Fruit fly (Drosophila melanogaster) whole organism, pupa: ENCODE data around the gene hmw.

ENCODE experiments used
- CG10348 ChIP-seq: fragments of 200-800 bp; sonication (Bioruptor generic); IDR thresholded peaks from 2 replicates; pipeline ENCODE4 v1.3.6; 2022; ENCODE audit warnings: missing biosample characterization, missing genetic modification characterization
- CG12605 ChIP-seq: fragments of 200-800 bp; sonication (Bioruptor generic); IDR thresholded peaks from 2 replicates; pipeline ENCODE4 v1.3.6; 2022; ENCODE audit warnings: missing biosample characterization, missing genetic modification characterization
- CG17806 ChIP-seq: fragments of 200-800 bp; sonication (Bioruptor generic); optimal IDR thresholded peaks from 2 replicates; lab custom pipeline; 2018; ENCODE audit warnings: missing biosample characterization, mild to moderate bottlenecking, missing genetic modification characterization, moderate library complexity
- CG32121 ChIP-seq: fragments of 200-800 bp; sonication (Bioruptor generic); IDR thresholded peaks from 2 replicates; pipeline ENCODE4 v1.3.6; 2022; ENCODE audit warnings: missing biosample characterization, missing genetic modification characterization
- CG8159 ChIP-seq: fragments of 200-800 bp; sonication (Bioruptor generic); optimal IDR thresholded peaks from 3 replicates; lab custom pipeline; 2018; ENCODE audit warnings: missing biosample characterization, mild to moderate bottlenecking, missing genetic modification characterization, moderate library complexity
- CG8301 ChIP-seq: fragments of 200-800 bp; sonication (Bioruptor generic); optimal IDR thresholded peaks from 2 replicates; lab custom pipeline; 2018; ENCODE audit warnings: missing biosample characterization, mild to moderate bottlenecking, missing genetic modification characterization
- Ets98B ChIP-seq: fragments of 200-800 bp; sonication (Bioruptor generic); IDR thresholded peaks from 2 replicates; pipeline ENCODE4 v1.3.6; 2022; ENCODE audit warnings: missing biosample characterization, missing genetic modification characterization
- Snoo ChIP-seq: fragments of 200-800 bp; sonication (Bioruptor generic); optimal IDR thresholded peaks from 3 replicates; lab custom pipeline; 2017; ENCODE audit warnings: missing biosample characterization, mild to moderate bottlenecking, missing genetic modification characterization, inconsistent platforms
- gl ChIP-seq: fragments of 200-800 bp; sonication (Bioruptor generic); optimal IDR thresholded peaks from 2 replicates; lab custom pipeline; 2018; ENCODE audit warnings: missing biosample characterization, mild to moderate bottlenecking, missing genetic modification characterization
- rn ChIP-seq: fragments of 200-800 bp; sonication (Bioruptor generic); IDR thresholded peaks from 2 replicates; pipeline ENCODE4 v1.3.6; 2022; ENCODE audit warnings: missing biosample characterization, missing genetic modification characterization

DNA sequence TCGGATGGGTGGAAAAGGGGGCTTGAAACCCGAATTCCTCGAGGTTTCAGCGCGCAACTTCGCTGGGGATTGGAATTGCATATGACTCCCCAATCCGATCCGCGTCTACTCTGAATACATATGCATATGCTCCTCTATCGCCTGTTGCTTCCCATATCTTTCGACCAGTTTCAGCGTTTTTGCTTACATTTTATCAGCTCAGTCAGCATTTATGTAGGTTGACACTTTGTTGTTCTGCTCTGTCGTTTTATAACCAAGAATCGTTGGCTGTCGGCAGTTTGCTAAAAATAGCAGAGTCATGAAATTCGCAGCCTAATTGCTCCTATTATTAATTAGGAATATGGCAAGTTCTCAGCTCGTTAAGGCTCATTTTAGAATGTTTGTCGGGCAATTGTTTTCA lies 33.9 kb downstream of the hmw start:
- no peak for TF ChIP-seq CG10348 (GFP tag; lab: Robert Waterston, UW)
- no peak for TF ChIP-seq CG8159
- TF ChIP-seq Ets98B (GFP tag; lab: Robert Waterston, UW): no peak
- no peak for TF ChIP-seq rn (GFP tag; lab: Robert Waterston, UW)
- no peak for TF ChIP-seq CG12605
- TF ChIP-seq Snoo (tag; lab: Kevin White, UChicago): no peak
- no peak for TF ChIP-seq CG32121 (GFP tag; lab: Robert Waterston, UW)
- TF ChIP-seq CG17806 (tag; lab: Kevin White, UChicago): no peak
- no peak for TF ChIP-seq CG8301
- no peak for TF ChIP-seq gl
